Fruit fly (Drosophila melanogaster) Kc167 (cell line): ENCODE results near the gene Cyp313a2.

Experiments
- Myc ChIP-seq: fragments of >200 bp; optimal IDR thresholded peaks from 2 replicates; lab custom pipeline; 2017; ENCODE audit warnings: missing external identifiers
- h ChIP-seq: fragments of >200 bp; optimal IDR thresholded peaks from 3 replicates; lab custom pipeline; 2018; ENCODE audit warnings: missing external identifiers

DNA sequence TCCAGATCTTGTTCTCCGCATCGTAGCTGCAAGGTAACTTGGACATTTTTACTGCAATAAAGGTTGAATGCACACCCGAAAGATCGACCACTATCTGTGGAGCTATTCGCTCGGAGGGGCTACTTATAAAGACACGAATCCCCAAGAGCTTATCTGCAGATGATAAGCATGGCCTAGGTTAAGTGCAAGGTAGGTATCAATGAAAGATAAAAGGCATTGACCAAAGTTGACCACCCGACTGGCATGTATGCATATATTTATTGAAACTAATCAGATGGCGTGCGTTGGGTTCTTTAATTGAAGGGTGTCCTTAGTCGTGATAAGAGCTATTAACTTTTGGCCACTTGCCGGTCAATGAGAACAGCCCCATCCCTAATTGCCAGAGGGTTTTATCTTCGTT is 26.4 kb downstream of the Cyp313a2 start, which contains the start of gene CG4830:
- no peak for TF ChIP-seq Myc
- TF ChIP-seq h (lab: Kevin White, UChicago) = no peak
